Worm (Caenorhabditis elegans): Measurements from ENCODE around the gene Y38H6C.4.

Y38H6C.4 gene

ce11 chrV:20485285-20485684 lies 19.6 kb downstream of the Y38H6C.4 start, which contains the start of gene dhcr-7:
dhcr-7 (minus strand) TSS chrV:20485385.
- TF ChIP-seq ama-1 (optimal IDR thresholded peaks at IDR 0.05), result no peak
- TF ChIP-seq fkh-8 (tag; optimal IDR thresholded peaks at IDR 0.05), result no peak
- no peak for TF ChIP-seq egl-27 (tag; optimal IDR thresholded peaks at IDR 0.05)
- no peak for TF ChIP-seq Y116A8C.19 (tag; optimal IDR thresholded peaks at IDR 0.05; ENCODE audit: borderline replicate concordance)

- TF ChIP-seq lin-14 (GFP tag; optimal IDR thresholded peaks at IDR 0.05) (no peak), ama-1 (optimal IDR thresholded peaks at IDR 0.05) (no peak), vab-15 (tag; optimal IDR thresholded peaks at IDR 0.05) (no peak), elt-2 (tag; optimal IDR thresholded peaks at IDR 0.05) (no peak), nhr-90 (tag; optimal IDR thresholded peaks at IDR 0.05; ENCODE audit: poor library complexity) (no peak), egl-27 (tag; optimal IDR thresholded peaks at IDR 0.05) (no peak), grh-1 (GFP tag; IDR thresholded peaks at IDR 0.05) (no peak), lin-15B (tag; optimal IDR thresholded peaks at IDR 0.05) (no peak), nhr-237 (tag; optimal IDR thresholded peaks at IDR 0.05) (no peak), fkh-8 (tag; optimal IDR thresholded peaks at IDR 0.05) (no peak), dpl-1 (GFP tag; optimal IDR thresholded peaks at IDR 0.05) (no peak), nhr-12 (tag; optimal IDR thresholded peaks at IDR 0.05) (no peak), C04F5.9 (tag; optimal IDR thresholded peaks at IDR 0.05) (no peak), lsy-2 (tag; optimal IDR thresholded peaks at IDR 0.05) (no peak), unc-30 (tag; optimal IDR thresholded peaks at IDR 0.05) (no peak), sptf-1 (tag; optimal IDR thresholded peaks at IDR 0.05) (no peak), snu-23 (GFP tag; optimal IDR thresholded peaks at IDR 0.05) (no peak), tlp-1 (tag; optimal IDR thresholded peaks at IDR 0.05) (no peak), zag-1 (tag; optimal IDR thresholded peaks at IDR 0.05) (no peak)
Measured at ce11 chrV:20480790-20481189, 24.1 kb downstream of the Y38H6C.4 start.

DNA sequence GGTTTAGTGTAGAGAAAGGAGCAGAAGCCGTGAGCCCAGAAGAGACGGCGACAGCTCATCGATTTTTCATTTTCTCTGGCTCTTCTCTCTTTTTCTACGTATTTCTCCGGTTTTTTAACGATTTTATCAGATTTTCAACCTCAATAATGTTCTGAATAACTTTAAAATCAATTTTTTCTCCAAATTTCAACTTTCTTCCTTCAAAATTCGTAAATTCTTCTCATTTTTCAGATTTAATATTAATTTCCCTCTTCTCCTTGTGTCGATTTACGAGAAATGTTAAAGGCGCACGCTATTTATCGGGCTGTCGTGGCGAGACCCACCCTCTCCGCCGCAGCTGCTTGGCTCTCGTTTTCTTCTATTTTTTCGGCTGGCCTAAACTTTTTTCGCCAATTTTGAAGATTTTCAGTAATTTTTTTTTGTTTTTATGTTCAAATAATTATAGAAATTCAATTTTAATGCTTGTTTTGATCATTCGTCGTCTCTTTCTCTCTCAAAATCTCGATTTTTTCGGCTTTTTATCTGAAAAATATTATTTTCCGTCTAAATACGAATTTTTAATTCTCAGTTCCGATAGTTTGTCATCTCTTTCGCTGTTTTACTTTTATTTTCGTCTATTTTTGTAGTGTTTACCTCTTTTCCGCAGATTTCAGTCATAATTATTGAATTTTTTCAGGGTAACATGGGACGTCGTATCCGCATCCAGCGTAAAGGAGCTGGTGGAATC lies 25.7 kb downstream of the Y38H6C.4 start, which contains the start of the genes calf-1 and rpl-2:
Gene calf-1 (minus strand): TSS at position 77 of the 727 bp plus-strand sequence.
Gene rpl-2 (plus strand): TSS at position 677 of the 727 bp plus-strand sequence.
- peak; percentile 59 for TF ChIP-seq fkh-8 (tag; optimal IDR thresholded peaks at IDR 0.05)
- TF ChIP-seq swsn-7 (tag; optimal IDR thresholded peaks at IDR 0.05), result peak; percentile 53
- TF ChIP-seq nhr-71 (tag; optimal IDR thresholded peaks at IDR 0.05), result peak; percentile 78
- peak; percentile 80 for TF ChIP-seq nhr-85 (tag)
- no peak for TF ChIP-seq alr-1 (tag; optimal IDR thresholded peaks at IDR 0.05; ENCODE audit: borderline replicate concordance)
- TF ChIP-seq Y116A8C.19 (tag; optimal IDR thresholded peaks at IDR 0.05; ENCODE audit: borderline replicate concordance), result no peak
- peak; percentile 57 for TF ChIP-seq F16B12.6 (tag; optimal IDR thresholded peaks at IDR 0.05)
- TF ChIP-seq xbp-1 (tag; optimal IDR thresholded peaks at IDR 0.05), result peak; percentile 59
- peak; percentile 51 for TF ChIP-seq nhr-20 (tag; optimal IDR thresholded peaks at IDR 0.05)
- TF ChIP-seq nhr-237 (tag; optimal IDR thresholded peaks at IDR 0.05), result peak; percentile 9
- TF ChIP-seq C16A3.4 (tag; optimal IDR thresholded peaks at IDR 0.05), result peak; percentile 67
- TF ChIP-seq blmp-1 (tag; optimal IDR thresholded peaks at IDR 0.05), result peak; percentile 60
- peak; percentile 79 for TF ChIP-seq snu-23 (GFP tag; optimal IDR thresholded peaks at IDR 0.05)
- peak; percentile 55 to 67 (median 63) for TF ChIP-seq dpl-1 (GFP tag; optimal IDR thresholded peaks at IDR 0.05)
- TF ChIP-seq nhr-47 (tag; optimal IDR thresholded peaks at IDR 0.05), result peak; percentile 69
- peak; percentile 24 to 61 (median 59) for TF ChIP-seq ceh-82 (tag; optimal IDR thresholded peaks at IDR 0.05)
- peak; percentile 68 for TF ChIP-seq tbx-2 (tag; optimal IDR thresholded peaks at IDR 0.05)
- TF ChIP-seq efl-1 (optimal IDR thresholded peaks at IDR 0.05), result peak; percentile 69 to 70
- peak; percentile 63 to 94 for TF ChIP-seq efl-1 (GFP tag; optimal IDR thresholded peaks at IDR 0.05 in 1 of 2)
- TF ChIP-seq nhr-19 (GFP tag; conservative IDR thresholded peaks at IDR 0.05), result peak; percentile 43
- peak; percentile 42 for TF ChIP-seq unc-130 (tag; optimal IDR thresholded peaks at IDR 0.05)
- peak; percentile 33 to 86 for TF ChIP-seq lsy-2 (tag; optimal IDR thresholded peaks at IDR 0.05)
- TF ChIP-seq nhr-77 (tag; optimal IDR thresholded peaks at IDR 0.05), result peak; percentile 14
- TF ChIP-seq mep-1 (tag; optimal IDR thresholded peaks at IDR 0.05), result peak; percentile 79
- peak; percentile 62 for TF ChIP-seq rnt-1 (tag; optimal IDR thresholded peaks at IDR 0.05)
- no peak for TF ChIP-seq mdl-1 (tag; optimal IDR thresholded peaks at IDR 0.05)
- TF ChIP-seq dsc-1 (tag; optimal IDR thresholded peaks at IDR 0.05), result peak; percentile 57
- peak; percentile 65 for TF ChIP-seq skn-1 (tag; optimal IDR thresholded peaks at IDR 0.05)
- TF ChIP-seq elt-3 (tag; optimal IDR thresholded peaks at IDR 0.05), result peak in 1 of 6 experiments; percentile 51
- TF ChIP-seq lin-35 (GFP tag; optimal IDR thresholded peaks at IDR 0.05), result peak; percentile 62 to 84
- TF ChIP-seq ceh-63 (GFP tag; optimal IDR thresholded peaks at IDR 0.05), result no peak
- TF ChIP-seq lin-14 (GFP tag; optimal IDR thresholded peaks at IDR 0.05), result no peak
- peak; percentile 28 for TF ChIP-seq lin-13 (GFP tag; optimal IDR thresholded peaks at IDR 0.05)
- TF ChIP-seq efl-3 (GFP tag; optimal IDR thresholded peaks at IDR 0.05), result no peak

Measured in whole organism, L1 larva.